Fruit fly (Drosophila melanogaster) whole organism, embryonic: ENCODE results near the gene gcm.

Experiments used
- Abd-B ChIP-seq: fragments of 200-800 bp; sonication (Bioruptor generic); optimal IDR thresholded peaks from 2 replicates; lab custom pipeline; 2018; ENCODE audit warnings: missing biosample characterization, mild to moderate bottlenecking, missing genetic modification characterization, moderate library complexity
- CG10209 ChIP-seq: fragments of 200-800 bp; sonication (Bioruptor generic); optimal IDR thresholded peaks from 3 replicates; lab custom pipeline; 2017; ENCODE audit warnings: missing biosample characterization, mild to moderate bottlenecking, missing genetic modification characterization, missing genetic modification reagents
- CG10979 ChIP-seq: fragments of 200-800 bp; sonication (Bioruptor generic); optimal IDR thresholded peaks from 2 replicates; lab custom pipeline; 2018; ENCODE audit warnings: missing biosample characterization, mild to moderate bottlenecking, missing genetic modification characterization, moderate library complexity
- CG12219 ChIP-seq: fragments of 200-800 bp; sonication (Bioruptor generic); optimal IDR thresholded peaks from 3 replicates; lab custom pipeline; 2018; ENCODE audit warnings: missing biosample characterization, mild to moderate bottlenecking, missing genetic modification characterization
- CG12744 ChIP-seq: fragments of 200-800 bp; sonication (Bioruptor generic); optimal IDR thresholded peaks from 2 replicates; lab custom pipeline; 2016; ENCODE audit warnings: missing biosample characterization, missing genetic modification characterization
- CG15479 ChIP-seq: fragments of 200-800 bp; sonication (Bioruptor generic); optimal IDR thresholded peaks from 3 replicates; lab custom pipeline; 2019; ENCODE audit warnings: missing biosample characterization, mild to moderate bottlenecking, missing genetic modification characterization, moderate library complexity
- CG1602 ChIP-seq: fragments of 200-800 bp; sonication (Bioruptor generic); optimal IDR thresholded peaks from 3 replicates; lab custom pipeline; 2016; ENCODE audit warnings: missing biosample characterization, missing genetic modification characterization
- CG16815 ChIP-seq: fragments of 200-800 bp; sonication (Bioruptor generic); optimal IDR thresholded peaks from 3 replicates; lab custom pipeline; 2017; ENCODE audit warnings: missing biosample characterization, mild to moderate bottlenecking, missing genetic modification characterization
- CG17361 ChIP-seq: fragments of 200-800 bp; sonication (Bioruptor generic); IDR thresholded peaks from 3 replicates; pipeline ENCODE4 v1.3.6; 2022; ENCODE audit warnings: missing biosample characterization, missing genetic modification characterization
- CG2120 ChIP-seq: fragments of 200-800 bp; sonication (Bioruptor generic); optimal IDR thresholded peaks from 3 replicates; lab custom pipeline; 2016; ENCODE audit warnings: missing biosample characterization, missing genetic modification characterization
- CG2678 ChIP-seq: fragments of 200-800 bp; sonication (Bioruptor generic); optimal IDR thresholded peaks from 3 replicates; lab custom pipeline; 2019; ENCODE audit warnings: missing biosample characterization, mild to moderate bottlenecking, missing genetic modification characterization, moderate library complexity
- CG2712 ChIP-seq: fragments of 200-800 bp; optimal IDR thresholded peaks from 3 replicates; lab custom pipeline; 2019; ENCODE audit warnings: missing biosample characterization, mild to moderate bottlenecking, missing genetic modification characterization, moderate library complexity
- CG34376 ChIP-seq: fragments of 200-800 bp; sonication (Bioruptor generic); optimal IDR thresholded peaks from 2 replicates; lab custom pipeline; 2018; ENCODE audit warnings: missing biosample characterization, mild to moderate bottlenecking, missing genetic modification characterization
- CG34422 ChIP-seq: fragments of 200-800 bp; sonication (Bioruptor generic); IDR thresholded peaks from 3 replicates; pipeline ENCODE4 v1.3.6; 2022; ENCODE audit warnings: missing biosample characterization, missing genetic modification characterization
- CG3847 ChIP-seq: fragments of 200-800 bp; sonication (Bioruptor generic); IDR thresholded peaks from 2 replicates; pipeline ENCODE4 v1.3.6; 2022; ENCODE audit warnings: missing biosample characterization, missing genetic modification characterization
- CG6854 ChIP-seq: fragments of 200-800 bp; sonication (Bioruptor generic); optimal IDR thresholded peaks from 3 replicates; lab custom pipeline; 2017; ENCODE audit warnings: missing biosample characterization, mild to moderate bottlenecking, missing genetic modification characterization
- CG7839 ChIP-seq: fragments of 200-800 bp; sonication (Bioruptor generic); optimal IDR thresholded peaks from 3 replicates; lab custom pipeline; 2018; ENCODE audit warnings: missing biosample characterization, mild to moderate bottlenecking, missing genetic modification characterization, moderate library complexity
- D19A ChIP-seq: fragments of 200-800 bp; optimal IDR thresholded peaks from 3 replicates; lab custom pipeline; 2019; ENCODE audit warnings: missing biosample characterization, mild to moderate bottlenecking, missing genetic modification characterization, moderate library complexity
- Deaf1 ChIP-seq: fragments of 200-800 bp; optimal IDR thresholded peaks from 3 replicates; lab custom pipeline; 2019; ENCODE audit warnings: missing biosample characterization, mild to moderate bottlenecking, missing genetic modification characterization, moderate library complexity
- Drgx ChIP-seq: fragments of 200-800 bp; sonication (Bioruptor generic); IDR thresholded peaks from 2 replicates; pipeline ENCODE4 v1.3.6; 2022; ENCODE audit warnings: missing biosample characterization, missing genetic modification characterization
- Eip74EF ChIP-seq, 2 experiments: fragments of 200-800 bp in 1 of 2; fragments of >200 bp in 1 of 2; sonication (Bioruptor generic) in 1 of 2; optimal IDR thresholded peaks; 2 replicates each; lab custom pipeline; 2017 to 2019; ENCODE audit warnings: missing biosample characterization in 2 of 2, missing genetic modification characterization in 2 of 2, mild to moderate bottlenecking in 1 of 2, moderate library complexity in 1 of 2
- Ets65A ChIP-seq: fragments of 200-800 bp; sonication (Bioruptor generic); peaks from one replicate; lab custom pipeline; 2016; ENCODE audit warnings: missing biosample characterization, missing genetic modification characterization
- GATAe ChIP-seq: fragments of 200-800 bp; sonication (Bioruptor generic); conservative IDR thresholded peaks from 2 replicates; pipeline ENCODE4 v1.3.6; 2022; ENCODE audit warnings: missing biosample characterization, missing genetic modification characterization
- HHEX ChIP-seq: fragments of 200-800 bp; sonication (Bioruptor generic); optimal IDR thresholded peaks from 3 replicates; lab custom pipeline; 2017; ENCODE audit warnings: missing biosample characterization, mild to moderate bottlenecking, missing genetic modification characterization, missing genetic modification reagents
- Hey ChIP-seq: fragments of 200-800 bp; sonication (Bioruptor generic); optimal IDR thresholded peaks from 3 replicates; lab custom pipeline; 2018; ENCODE audit warnings: missing biosample characterization, mild to moderate bottlenecking, missing genetic modification characterization
- Hr51 ChIP-seq, 2 experiments: fragments of 200-800 bp; sonication (Bioruptor generic); optimal IDR thresholded peaks; 2 replicates in 1 of 2; 3 replicates in 1 of 2; lab custom pipeline; 2016 to 2018; ENCODE audit warnings: missing biosample characterization in 2 of 2, missing genetic modification characterization in 2 of 2, mild to moderate bottlenecking in 1 of 2, moderate library complexity in 1 of 2
- Max ChIP-seq: fragments of 200-800 bp; sonication (Bioruptor generic); optimal IDR thresholded peaks from 2 replicates; lab custom pipeline; 2016; ENCODE audit warnings: missing biosample characterization, mild to moderate bottlenecking, missing genetic modification characterization
- Mrtf ChIP-seq: fragments of 200-800 bp; sonication (Bioruptor generic); IDR thresholded peaks from 3 replicates; pipeline ENCODE4 v1.3.6; 2022; ENCODE audit warnings: missing biosample characterization, missing genetic modification characterization
- Nf-YC ChIP-seq: fragments of 200-800 bp; optimal IDR thresholded peaks from 3 replicates; lab custom pipeline; 2019; ENCODE audit warnings: missing biosample characterization, mild to moderate bottlenecking, missing genetic modification characterization, moderate library complexity
- NfI ChIP-seq: fragments of 200-800 bp; sonication (Bioruptor generic); optimal IDR thresholded peaks from 3 replicates; lab custom pipeline; 2018; ENCODE audit warnings: missing biosample characterization, mild to moderate bottlenecking, missing genetic modification characterization, moderate library complexity
- Ptx1 ChIP-seq: fragments of 200-800 bp; sonication (Bioruptor generic); IDR thresholded peaks from 2 replicates; pipeline ENCODE4 v1.3.6; 2022; ENCODE audit warnings: missing biosample characterization, missing genetic modification characterization
- Sox100B ChIP-seq: fragments of 200-800 bp; sonication (Bioruptor generic); optimal IDR thresholded peaks from 3 replicates; lab custom pipeline; 2018; ENCODE audit warnings: missing biosample characterization, mild to moderate bottlenecking, missing genetic modification characterization
- Taf1 ChIP-seq: fragments of 200-800 bp; sonication (Bioruptor generic); IDR thresholded peaks from 2 replicates; pipeline ENCODE4 v1.3.6; 2022; ENCODE audit warnings: missing biosample characterization, missing genetic modification characterization
- Xbp1 ChIP-seq: fragments of 200-800 bp; sonication (Bioruptor generic); optimal IDR thresholded peaks from 3 replicates; lab custom pipeline; 2016; ENCODE audit warnings: missing biosample characterization, mild to moderate bottlenecking, missing genetic modification characterization
- al ChIP-seq: fragments of 200-800 bp; sonication (Bioruptor generic); IDR thresholded peaks from 2 replicates; pipeline ENCODE4 v1.3.6; 2022; ENCODE audit warnings: missing biosample characterization, missing genetic modification characterization
- dmrt99B ChIP-seq: fragments of 200-800 bp; sonication (Bioruptor generic); optimal IDR thresholded peaks from 2 replicates; lab custom pipeline; 2018; ENCODE audit warnings: missing biosample characterization, mild to moderate bottlenecking, missing genetic modification characterization, moderate library complexity
- en ChIP-seq: fragments of 200-800 bp; sonication (Bioruptor generic); optimal IDR thresholded peaks from 2 replicates; lab custom pipeline; 2016; ENCODE audit warnings: missing biosample characterization, missing genetic modification characterization
- eve ChIP-seq, 2 experiments: fragments of >200 bp; optimal IDR thresholded peaks; 2 replicates each; lab custom pipeline; 2017; ENCODE audit warnings: missing biosample characterization in 2 of 2, missing genetic modification characterization in 2 of 2
- lmd ChIP-seq: fragments of 200-800 bp; sonication (Bioruptor generic); IDR thresholded peaks from 2 replicates; pipeline ENCODE4 v1.3.6; 2022; ENCODE audit warnings: missing biosample characterization, missing genetic modification characterization
- phol ChIP-seq: fragments of 200-800 bp; sonication (Bioruptor generic); optimal IDR thresholded peaks from 3 replicates; lab custom pipeline; 2018; ENCODE audit warnings: missing biosample characterization, mild to moderate bottlenecking, missing genetic modification characterization, moderate library complexity
- ranshi ChIP-seq: fragments of 200-800 bp; sonication (Bioruptor generic); IDR thresholded peaks from 2 replicates; pipeline ENCODE4 v1.3.6; 2022; ENCODE audit warnings: missing biosample characterization, missing genetic modification characterization
- sisA ChIP-seq: fragments of 200-800 bp; sonication (Bioruptor generic); IDR thresholded peaks from 2 replicates; pipeline ENCODE4 v1.3.6; 2022; ENCODE audit warnings: missing biosample characterization, missing genetic modification characterization
- slp2 ChIP-seq: fragments of 200-800 bp; sonication (Bioruptor generic); optimal IDR thresholded peaks from 2 replicates; lab custom pipeline; 2016; ENCODE audit warnings: missing biosample characterization, missing genetic modification characterization
- sug ChIP-seq: fragments of 200-800 bp; optimal IDR thresholded peaks from 2 replicates; lab custom pipeline; 2019; ENCODE audit warnings: missing biosample characterization, mild to moderate bottlenecking, missing genetic modification characterization, moderate library complexity
- tap ChIP-seq: fragments of 200-800 bp; optimal IDR thresholded peaks from 3 replicates; lab custom pipeline; 2019; ENCODE audit warnings: missing biosample characterization, mild to moderate bottlenecking, missing genetic modification characterization, moderate library complexity
- tup ChIP-seq: fragments of 200-800 bp; sonication (Bioruptor generic); optimal IDR thresholded peaks from 2 replicates; lab custom pipeline; 2016; ENCODE audit warnings: missing biosample characterization, mild to moderate bottlenecking, missing genetic modification characterization, moderate library complexity
- twi ChIP-seq: fragments of 200-800 bp; optimal IDR thresholded peaks from 2 replicates; lab custom pipeline; 2019; ENCODE audit warnings: missing biosample characterization, mild to moderate bottlenecking, missing genetic modification characterization, moderate library complexity
- wdn ChIP-seq: fragments of 200-800 bp; sonication (Bioruptor generic); IDR thresholded peaks from 2 replicates; pipeline ENCODE4 v1.3.6; 2022; ENCODE audit warnings: missing biosample characterization, missing genetic modification characterization
- wor ChIP-seq: fragments of 200-800 bp; sonication (Bioruptor generic); IDR thresholded peaks from 2 replicates; pipeline ENCODE4 v1.3.6; 2022; ENCODE audit warnings: missing biosample characterization, missing genetic modification characterization
- z ChIP-seq: fragments of 200-800 bp; sonication (Bioruptor generic); IDR thresholded peaks from 3 replicates; pipeline ENCODE4 v1.3.6; 2022; ENCODE audit warnings: missing biosample characterization, missing genetic modification characterization

The gcm gene

dm6 chr2L:9564527-9564926 lies 17.0 kb downstream of the gcm start (continued):
- TF ChIP-seq Xbp1 (GFP tag; lab: Kevin White, UChicago) (peak; percentile 51), lmd (peak; percentile 59), twi (tag; lab: Kevin White, UChicago) (no peak), tap (tag; lab: Kevin White, UChicago) (peak; percentile 26), Ptx1 (GFP tag; lab: Robert Waterston, UW) (peak; percentile 57), CG2712 (tag; lab: Kevin White, UChicago) (peak; percentile 54), Mrtf (GFP tag; lab: Robert Waterston, UW) (no peak), Drgx (GFP tag; lab: Robert Waterston, UW) (peak; percentile 72), CG16815 (GFP tag; lab: Kevin White, UChicago) (peak; percentile 18), NfI (peak; percentile 12), CG6854 (GFP tag; lab: Kevin White, UChicago) (peak; percentile 46), GATAe (no peak), CG3847 (GFP tag; lab: Robert Waterston, UW) (0 out of 2 replicates have a peak, but pooled peaks have one; percentile 18), dmrt99B (tag; lab: Kevin White, UChicago) (peak; percentile 74), CG1602 (GFP tag; lab: Kevin White, UChicago) (peak; percentile 2), Deaf1 (tag; lab: Kevin White, UChicago) (peak; percentile 18), CG17361 (GFP tag; lab: Robert Waterston, UW) (peak; percentile 64), sug (tag; lab: Kevin White, UChicago) (peak; percentile 41), eve (GFP tag; optimal IDR thresholded peaks at IDR 0.05; lab: Kevin White, UChicago) (peak in 1 of 2 experiments; percentile 31), al (0 out of 2 replicates have a peak, but pooled peaks have one; percentile 19), ranshi (GFP tag; lab: Robert Waterston, UW) (no peak), CG12744 (GFP tag; lab: Kevin White, UChicago) (no peak), Nf-YC (tag; lab: Kevin White, UChicago) (peak; percentile 26), en (GFP tag; lab: Kevin White, UChicago) (no peak), CG12219 (GFP tag; lab: Kevin White, UChicago) (peak; percentile 17), Ets65A (GFP tag; lab: Kevin White, UChicago) (peak; percentile 83), CG10979 (tag; lab: Kevin White, UChicago) (peak; percentile 17), CG34376 (GFP tag; lab: Kevin White, UChicago) (no peak), Eip74EF (GFP tag; optimal IDR thresholded peaks at IDR 0.05; lab: Kevin White, UChicago) (peak in 1 of 2 experiments; percentile 25), phol (tag; lab: Kevin White, UChicago) (peak; percentile 59), z (no peak), CG7839 (tag; lab: Kevin White, UChicago) (peak; percentile 71), slp2 (GFP tag; lab: Kevin White, UChicago) (no peak), wdn (GFP tag; lab: Robert Waterston, UW) (0 out of 2 replicates have a peak, but pooled peaks have one; percentile 18), CG15479 (GFP tag; lab: Kevin White, UChicago) (no peak), Taf1 (GFP tag; lab: Robert Waterston, UW) (no peak), HHEX (GFP tag; lab: Kevin White, UChicago) (peak; percentile 42), wor (GFP tag; lab: Robert Waterston, UW) (0 out of 2 replicates have a peak, but pooled peaks have one; percentile 14), Abd-B (GFP tag; lab: Kevin White, UChicago) (peak; percentile 33), CG10209 (GFP tag; lab: Kevin White, UChicago) (peak; percentile 45), CG2678 (tag; lab: Kevin White, UChicago) (peak; percentile 76), tup (no peak), CG34422 (GFP tag; lab: Robert Waterston, UW) (0 out of 3 replicates have a peak, but pooled peaks have one; percentile 18), CG2120 (GFP tag; lab: Kevin White, UChicago) (peak; percentile 52), Max (GFP tag; lab: Kevin White, UChicago) (no peak), Hr51 (GFP tag; optimal IDR thresholded peaks at IDR 0.05; lab: Kevin White, UChicago) (peak in 1 of 2 experiments; percentile 74), Sox100B (GFP tag; lab: Kevin White, UChicago) (peak; percentile 37), Hey (tag; lab: Kevin White, UChicago) (no peak), D19A (tag; lab: Kevin White, UChicago) (peak; percentile 40), sisA (GFP tag; lab: Robert Waterston, UW) (0 out of 2 replicates have a peak, but pooled peaks have one; percentile 35)
